Fruit fly (Drosophila melanogaster) whole organism, prepupa: Measurements from ENCODE around the gene shf.
A peak's percentile ranks its signal among the peaks of the same experiment; 100 is the strongest.

Experiments
- CG10631 ChIP-seq: fragments of 200-800 bp; sonication (Bioruptor generic); optimal IDR thresholded peaks from 2 replicates; lab custom pipeline; 2016; ENCODE audit warnings: missing biosample characterization, missing genetic modification characterization
- CG10669 ChIP-seq: fragments of 200-800 bp; sonication (Bioruptor generic); optimal IDR thresholded peaks from 3 replicates; lab custom pipeline; 2018; ENCODE audit warnings: missing biosample characterization, mild to moderate bottlenecking, missing genetic modification characterization, moderate library complexity
- CG11294 ChIP-seq: fragments of 200-800 bp; sonication (Bioruptor generic); IDR thresholded peaks from 2 replicates; pipeline ENCODE4 v1.3.6; 2022; ENCODE audit warnings: missing biosample characterization, missing genetic modification characterization
- CG11762 ChIP-seq: fragments of 200-800 bp; sonication (Bioruptor generic); optimal IDR thresholded peaks from 3 replicates; lab custom pipeline; 2016; ENCODE audit warnings: missing biosample characterization, missing genetic modification characterization; ENCODE audit not compliant: insufficient read depth
- CG15336 ChIP-seq: fragments of 200-800 bp; sonication (Bioruptor generic); IDR thresholded peaks from 2 replicates; pipeline ENCODE4 v1.3.6; 2022; ENCODE audit warnings: missing biosample characterization, missing genetic modification characterization
- CG3032 ChIP-seq: fragments of 200-800 bp; optimal IDR thresholded peaks from 2 replicates; lab custom pipeline; 2019; ENCODE audit warnings: missing biosample characterization, mild to moderate bottlenecking, missing genetic modification characterization, moderate library complexity
- CG31627 ChIP-seq: fragments of 200-800 bp; sonication (Bioruptor generic); optimal IDR thresholded peaks from 3 replicates; lab custom pipeline; 2016; ENCODE audit warnings: missing biosample characterization, missing genetic modification characterization
- CG32006 ChIP-seq: fragments of 200-800 bp; sonication (Bioruptor generic); optimal IDR thresholded peaks from 3 replicates; lab custom pipeline; 2017; ENCODE audit warnings: missing biosample characterization, mild to moderate bottlenecking, missing genetic modification characterization
- CG34406 ChIP-seq: fragments of 200-800 bp; sonication (Bioruptor generic); optimal IDR thresholded peaks from 3 replicates; lab custom pipeline; 2016; ENCODE audit warnings: missing biosample characterization, missing genetic modification characterization
- CG3919 ChIP-seq: fragments of 200-800 bp; sonication (Bioruptor generic); optimal IDR thresholded peaks from 3 replicates; lab custom pipeline; 2016; ENCODE audit warnings: missing biosample characterization, missing genetic modification characterization
- CG4318 ChIP-seq: fragments of 200-800 bp; sonication (Bioruptor generic); optimal IDR thresholded peaks from 3 replicates; lab custom pipeline; 2017; ENCODE audit warnings: missing biosample characterization, mild to moderate bottlenecking, missing genetic modification characterization
- CG6163 ChIP-seq: fragments of 200-800 bp; sonication (Bioruptor generic); IDR thresholded peaks from 3 replicates; pipeline ENCODE4 v1.3.6; 2022; ENCODE audit warnings: missing biosample characterization, missing genetic modification characterization
- CG6276 ChIP-seq: fragments of 200-800 bp; sonication (Bioruptor generic); optimal IDR thresholded peaks from 2 replicates; lab custom pipeline; 2017; ENCODE audit warnings: missing biosample characterization, mild to moderate bottlenecking, missing genetic modification characterization
- CG6808 ChIP-seq: fragments of 200-800 bp; sonication (Bioruptor generic); optimal IDR thresholded peaks from 3 replicates; lab custom pipeline; 2017; ENCODE audit warnings: missing biosample characterization, missing genetic modification characterization, mild to moderate bottlenecking, moderate library complexity, missing genetic modification reagents
- CG6854 ChIP-seq: fragments of 200-800 bp; sonication (Bioruptor generic); optimal IDR thresholded peaks from 2 replicates; lab custom pipeline; 2017; ENCODE audit warnings: missing biosample characterization, mild to moderate bottlenecking, missing genetic modification characterization
- CG7368 ChIP-seq: fragments of 200-800 bp; sonication (Bioruptor generic); optimal IDR thresholded peaks from 3 replicates; lab custom pipeline; 2016; ENCODE audit warnings: missing biosample characterization, missing genetic modification characterization
- CG8319 ChIP-seq: fragments of 200-800 bp; sonication (Bioruptor generic); optimal IDR thresholded peaks from 3 replicates; lab custom pipeline; 2016; ENCODE audit warnings: missing biosample characterization, missing genetic modification characterization
- CG8632 ChIP-seq: fragments of 200-800 bp; sonication (Bioruptor generic); optimal IDR thresholded peaks from 3 replicates; lab custom pipeline; 2016; ENCODE audit warnings: missing biosample characterization, missing genetic modification characterization
- CG9139 ChIP-seq: fragments of 200-800 bp; sonication (Bioruptor generic); optimal IDR thresholded peaks from 3 replicates; lab custom pipeline; 2017; ENCODE audit warnings: missing biosample characterization, mild to moderate bottlenecking, missing genetic modification characterization
- Eip78C ChIP-seq: fragments of 200-800 bp; sonication (Bioruptor generic); peaks from one replicate; lab custom pipeline; 2016; ENCODE audit warnings: missing biosample characterization, missing genetic modification characterization
- Eip93F ChIP-seq: fragments of 200-800 bp; sonication (Bioruptor generic); optimal IDR thresholded peaks from 2 replicates; lab custom pipeline; 2016; ENCODE audit warnings: missing biosample characterization, mild to moderate bottlenecking, missing genetic modification characterization
- Ets21C ChIP-seq: fragments of 200-800 bp; sonication (Bioruptor generic); optimal IDR thresholded peaks from 3 replicates; lab custom pipeline; 2016; ENCODE audit warnings: missing biosample characterization, missing genetic modification characterization
- Ets96B ChIP-seq: fragments of 200-800 bp; optimal IDR thresholded peaks from 2 replicates; lab custom pipeline; 2019; ENCODE audit warnings: missing biosample characterization, mild to moderate bottlenecking, missing genetic modification characterization, moderate library complexity
- Gug ChIP-seq: fragments of 200-800 bp; sonication (Bioruptor generic); IDR thresholded peaks from 2 replicates; pipeline ENCODE4 v1.3.6; 2022; ENCODE audit warnings: missing biosample characterization, missing genetic modification characterization
- Hr39 ChIP-seq: fragments of 200-800 bp; sonication (Bioruptor generic); optimal IDR thresholded peaks from 2 replicates; lab custom pipeline; 2016; ENCODE audit warnings: missing biosample characterization, missing genetic modification characterization
- Hr4 ChIP-seq: fragments of 200-800 bp; sonication (Bioruptor generic); optimal IDR thresholded peaks from 3 replicates; lab custom pipeline; 2016; ENCODE audit warnings: missing biosample characterization, missing genetic modification characterization
- Lpt ChIP-seq: fragments of 200-800 bp; sonication (Bioruptor generic); optimal IDR thresholded peaks from 3 replicates; lab custom pipeline; 2016; ENCODE audit warnings: missing biosample characterization, missing genetic modification characterization
- OdsH ChIP-seq: fragments of 200-800 bp; sonication (Bioruptor generic); optimal IDR thresholded peaks from 3 replicates; lab custom pipeline; 2016; ENCODE audit warnings: missing biosample characterization, missing genetic modification characterization
- Sox102F ChIP-seq: fragments of 200-800 bp; sonication (Bioruptor generic); optimal IDR thresholded peaks from 2 replicates; lab custom pipeline; 2016; ENCODE audit warnings: missing biosample characterization, mild to moderate bottlenecking, missing genetic modification characterization
- Sox15 ChIP-seq: fragments of 200-800 bp; sonication (Bioruptor generic); optimal IDR thresholded peaks from 3 replicates; lab custom pipeline; 2016; ENCODE audit warnings: missing biosample characterization, missing genetic modification characterization
- achi ChIP-seq: fragments of 200-800 bp; sonication (Bioruptor generic); optimal IDR thresholded peaks from 3 replicates; lab custom pipeline; 2016; ENCODE audit warnings: missing biosample characterization, missing genetic modification characterization
- cyc ChIP-seq: fragments of 200-800 bp; sonication (Bioruptor generic); optimal IDR thresholded peaks from 3 replicates; lab custom pipeline; 2016; ENCODE audit warnings: missing biosample characterization, missing genetic modification characterization
- dac ChIP-seq: fragments of 200-800 bp; sonication (Bioruptor generic); optimal IDR thresholded peaks from 2 replicates; lab custom pipeline; 2017; ENCODE audit warnings: missing biosample characterization, mild to moderate bottlenecking, missing genetic modification characterization
- dsx ChIP-seq: fragments of 200-800 bp; optimal IDR thresholded peaks from 3 replicates; lab custom pipeline; 2019; ENCODE audit warnings: missing biosample characterization, mild to moderate bottlenecking, missing genetic modification characterization, moderate library complexity; ENCODE audit not compliant: poor library complexity, severe bottlenecking
- eg ChIP-seq: fragments of 200-800 bp; sonication (Bioruptor generic); IDR thresholded peaks from 3 replicates; pipeline ENCODE4 v1.3.6; 2022; ENCODE audit warnings: missing biosample characterization, missing genetic modification characterization
- esn ChIP-seq: fragments of 200-800 bp; sonication (Bioruptor generic); optimal IDR thresholded peaks from 2 replicates; lab custom pipeline; 2016; ENCODE audit warnings: missing biosample characterization, mild to moderate bottlenecking, missing genetic modification characterization, moderate library complexity
- net ChIP-seq: fragments of 200-800 bp; sonication (Bioruptor generic); optimal IDR thresholded peaks from 3 replicates; lab custom pipeline; 2016; ENCODE audit warnings: missing biosample characterization, missing genetic modification characterization
- salr ChIP-seq, 2 experiments: fragments of 200-800 bp; sonication (Bioruptor generic); optimal IDR thresholded peaks; 3 replicates each; lab custom pipeline; 2016 to 2018; ENCODE audit warnings: missing biosample characterization in 2 of 2, missing genetic modification characterization in 2 of 2, mild to moderate bottlenecking in 1 of 2
- spab ChIP-seq: fragments of 200-800 bp; sonication (Bioruptor generic); optimal IDR thresholded peaks from 2 replicates; lab custom pipeline; 2017; ENCODE audit warnings: missing biosample characterization, mild to moderate bottlenecking, missing genetic modification characterization, missing genetic modification reagents
- ss ChIP-seq, 2 experiments: fragments of 200-800 bp; sonication (Bioruptor generic); optimal IDR thresholded peaks; 2 replicates in 1 of 2; 3 replicates in 1 of 2; lab custom pipeline; 2017 to 2018; ENCODE audit warnings: mild to moderate bottlenecking in 2 of 2, missing biosample characterization in 2 of 2, missing genetic modification characterization in 2 of 2, moderate library complexity in 1 of 2
- svp ChIP-seq: fragments of 200-800 bp; sonication (Bioruptor generic); peaks from one replicate; lab custom pipeline; 2016; ENCODE audit warnings: missing biosample characterization, missing genetic modification characterization
- topi ChIP-seq: fragments of 200-800 bp; sonication (Bioruptor generic); optimal IDR thresholded peaks from 3 replicates; lab custom pipeline; 2016; ENCODE audit warnings: missing biosample characterization, missing genetic modification characterization
- vri ChIP-seq: fragments of 200-800 bp; sonication (Bioruptor generic); optimal IDR thresholded peaks from 3 replicates; lab custom pipeline; 2016; ENCODE audit warnings: missing biosample characterization, mild to moderate bottlenecking, missing genetic modification characterization

The shf gene

DNA sequence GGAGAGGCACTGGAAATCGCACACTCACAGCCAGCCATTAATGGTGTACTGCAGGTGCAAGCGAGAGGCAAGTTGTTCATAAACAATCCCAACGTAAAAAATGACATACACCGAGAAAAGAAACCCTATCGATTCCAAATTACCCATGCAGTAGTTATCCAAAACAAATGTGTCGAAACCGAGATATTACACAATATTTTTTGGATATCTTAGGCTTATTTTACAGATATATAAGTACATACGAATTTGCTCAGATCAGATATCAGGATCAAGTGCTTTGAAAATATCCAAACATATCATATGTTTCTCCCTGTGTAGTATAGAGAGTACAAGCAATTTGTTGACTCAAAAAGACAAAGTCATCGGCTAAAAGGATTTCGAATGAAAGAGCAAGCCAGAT lies 2.1 kb downstream of the shf start (continued):
- TF ChIP-seq cyc (peak; percentile 90), net (GFP tag; lab: Kevin White, UChicago) (peak; percentile 84), CG6808 (GFP tag; lab: Kevin White, UChicago) (peak; percentile 91), OdsH (GFP tag; lab: Kevin White, UChicago) (peak; percentile 88), Hr39 (GFP tag; lab: Kevin White, UChicago) (peak; percentile 91), CG10669 (peak; percentile 94), Lpt (GFP tag; lab: Kevin White, UChicago) (peak; percentile 80), dac (GFP tag; lab: Kevin White, UChicago) (peak; percentile 71)

DNA sequence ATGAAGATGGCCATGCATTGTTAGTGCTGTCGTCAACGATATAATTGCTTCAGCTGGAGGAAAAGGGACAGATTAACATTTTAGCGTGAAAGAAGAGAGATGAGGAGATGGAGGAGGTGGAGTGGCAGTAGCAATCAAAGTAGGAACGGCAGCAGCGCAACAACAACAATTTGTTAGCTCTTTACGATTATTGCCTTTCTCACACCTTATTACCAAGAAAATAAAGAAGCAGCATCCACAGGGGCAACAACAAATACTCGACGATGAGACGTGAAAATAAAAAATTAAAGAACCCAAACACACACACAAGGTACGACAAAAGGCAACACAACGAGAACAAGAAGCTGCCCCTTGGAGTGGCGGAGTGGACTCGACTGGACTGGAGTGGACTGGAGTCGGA lies 2.5 kb downstream of the shf start:
- TF ChIP-seq Hr4 (GFP tag; lab: Kevin White, UChicago) (no peak), CG3919 (no peak), CG11294 (GFP tag; lab: Robert Waterston, UW) (no peak), CG7368 (GFP tag; lab: Kevin White, UChicago) (no peak), CG6276 (GFP tag; lab: Kevin White, UChicago) (no peak), svp (GFP tag; lab: Kevin White, UChicago) (no peak), CG8632 (GFP tag; lab: Kevin White, UChicago) (no peak), Gug (no peak), vri (GFP tag; lab: Kevin White, UChicago) (no peak), net (GFP tag; lab: Kevin White, UChicago) (no peak), achi (no peak), cyc (no peak), CG4318 (no peak), Eip93F (GFP tag; lab: Kevin White, UChicago) (no peak), Lpt (GFP tag; lab: Kevin White, UChicago) (no peak), CG10631 (GFP tag; lab: Kevin White, UChicago) (no peak)
- TF ChIP-seq, all 60 proteins: peak for 0

DNA sequence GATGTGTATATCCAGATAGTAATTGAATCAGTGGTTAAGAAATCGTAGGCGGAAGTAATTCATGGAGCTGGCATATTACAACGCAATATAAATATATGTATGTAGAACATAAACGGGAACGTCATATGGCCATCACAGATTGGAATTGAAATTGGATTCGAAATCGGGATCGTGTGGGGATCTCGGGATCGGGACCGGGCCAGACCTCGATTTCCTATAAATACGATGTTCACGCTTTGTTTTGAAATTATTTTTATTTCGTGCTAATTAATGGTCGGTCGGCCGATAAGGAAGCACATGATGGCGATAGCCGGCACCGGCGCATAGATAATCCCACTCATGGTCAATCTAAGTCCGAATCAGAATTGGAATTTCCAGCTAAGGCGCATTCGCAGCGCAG lies 3.2 kb downstream of the shf start:
- TF ChIP-seq svp (GFP tag; lab: Kevin White, UChicago) (peak; percentile 92), Sox102F (GFP tag; lab: Kevin White, UChicago) (no peak)

DNA sequence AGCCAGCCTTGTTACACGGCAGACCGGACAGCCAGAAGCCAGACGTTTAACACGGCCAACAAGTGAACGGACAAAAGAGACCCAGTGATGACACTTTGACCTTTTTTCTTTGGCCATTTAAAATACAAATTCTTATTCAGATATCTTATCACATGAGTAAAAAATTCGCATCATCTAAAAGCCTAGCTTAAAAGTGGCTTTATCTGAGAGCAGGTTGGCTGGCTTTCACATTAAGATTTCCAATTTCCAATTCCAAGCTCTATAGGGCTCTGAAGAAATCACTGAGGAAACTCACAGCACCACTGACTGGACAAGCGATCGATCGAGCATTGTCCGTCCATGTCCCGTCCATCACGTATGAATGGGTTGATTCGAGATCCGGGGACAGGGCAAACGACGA lies 3.8 kb downstream of the shf start:
- TF ChIP-seq CG3032 = peak; percentile 25
- peak; percentile 1 for TF ChIP-seq achi
- TF ChIP-seq esn = peak; percentile 6
- TF ChIP-seq CG9139 = no peak
- TF ChIP-seq Eip78C (GFP tag; lab: Kevin White, UChicago) = peak; percentile 65
- peak; percentile 7 for TF ChIP-seq dsx (GFP tag; lab: Kevin White, UChicago)
- TF ChIP-seq CG3919 = peak; percentile 31
- TF ChIP-seq CG34406 = no peak
- TF ChIP-seq Ets96B (tag; lab: Kevin White, UChicago) = peak; percentile 23
- TF ChIP-seq ss (GFP tag; optimal IDR thresholded peaks at IDR 0.05; lab: Kevin White, UChicago) = peak in 1 of 2 experiments; percentile 21
- TF ChIP-seq Sox15 (GFP tag; lab: Kevin White, UChicago) = no peak
- TF ChIP-seq eg = no peak
- TF ChIP-seq spab (GFP tag; lab: Kevin White, UChicago) = peak; percentile 16
- TF ChIP-seq svp (GFP tag; lab: Kevin White, UChicago) = peak; percentile 70
- TF ChIP-seq CG8632 (GFP tag; lab: Kevin White, UChicago) = no peak
- TF ChIP-seq Sox102F (GFP tag; lab: Kevin White, UChicago) = peak; percentile 2
- peak; percentile 21 for TF ChIP-seq CG6808 (GFP tag; lab: Kevin White, UChicago)
- TF ChIP-seq topi (GFP tag; lab: Kevin White, UChicago) = peak; percentile 3
- TF ChIP-seq, all 60 proteins: peak for 13

DNA sequence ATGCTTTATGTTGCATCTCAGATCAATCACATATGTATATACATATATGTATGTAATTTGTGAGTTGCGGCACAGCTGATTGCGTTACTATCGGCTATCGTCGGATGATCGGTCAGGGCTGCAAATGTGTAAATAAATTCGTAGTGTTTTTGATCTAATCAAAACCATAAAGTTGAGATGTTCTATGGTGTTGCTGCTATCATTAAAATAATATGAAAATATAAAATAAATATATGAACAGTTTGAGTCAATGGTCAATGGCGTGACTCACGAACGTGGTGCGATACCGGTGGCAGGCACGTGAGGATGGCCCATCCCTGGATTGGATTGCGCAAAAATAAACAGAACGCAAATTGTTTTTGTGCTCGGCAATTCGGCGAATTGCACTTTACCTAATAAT lies 8.5 kb downstream of the shf start, which contains the start of gene Coq7:
Coq7 (plus strand) TSS at position 302 of the 400 bp plus-strand sequence.
- TF ChIP-seq Ets21C (peak; percentile 68), Lpt (GFP tag; lab: Kevin White, UChicago) (peak; percentile 72), Ets96B (tag; lab: Kevin White, UChicago) (peak; percentile 78), CG3919 (peak; percentile 85), CG8319 (GFP tag; lab: Kevin White, UChicago) (peak; percentile 60), Gug (peak; percentile 81), salr (GFP tag; optimal IDR thresholded peaks at IDR 0.05; lab: Kevin White, UChicago) (peak in 1 of 2 experiments; percentile 66), CG32006 (peak; percentile 81), Eip78C (GFP tag; lab: Kevin White, UChicago) (peak; percentile 93), esn (peak; percentile 81), CG6854 (no peak), CG15336 (GFP tag; lab: Robert Waterston, UW) (peak; percentile 78), CG3032 (peak; percentile 83), cyc (peak; percentile 76), CG31627 (peak; percentile 71), CG6163 (GFP tag; lab: Robert Waterston, UW) (peak; percentile 91), CG8632 (GFP tag; lab: Kevin White, UChicago) (no peak), CG11762 (GFP tag; lab: Kevin White, UChicago) (peak; percentile 57), CG34406 (peak; percentile 68), CG9139 (peak; percentile 50)
